Worm (Caenorhabditis elegans) whole organism, mixed stage, embryonic: ENCODE results near the gene Y51H7BR.8.

Source experiments
- bed-3 ChIP-seq: fragments of 200-800 bp; sonication (Bioruptor generic); optimal IDR thresholded peaks from 3 replicates; lab custom pipeline; 2018; ENCODE audit warnings: mild to moderate bottlenecking, missing genetic modification characterization, moderate library complexity, missing compliant biosample characterization
- elt-1 ChIP-seq: sonication (generic microtip); optimal IDR thresholded peaks from 2 replicates; lab custom pipeline; 2017; ENCODE audit warnings: missing genetic modification characterization, mild to moderate bottlenecking, missing compliant biosample characterization, antibody characterized with exemption, moderate library complexity, borderline replicate concordance; ENCODE audit not compliant: insufficient read depth
- hlh-1 ChIP-seq: fragments of 150-350 bp; optimal IDR thresholded peaks from 2 replicates; lab custom pipeline; 2014; ENCODE audit warnings: missing biosample characterization, missing genetic modification reagents, missing genetic modification characterization
- nhr-12 ChIP-seq: fragments of 150-350 bp; optimal IDR thresholded peaks from 2 replicates; lab custom pipeline; 2014; ENCODE audit warnings: missing biosample characterization, missing genetic modification characterization
- nhr-2 ChIP-seq: fragments of 150-350 bp; optimal IDR thresholded peaks from 2 replicates; lab custom pipeline; 2014; ENCODE audit warnings: missing biosample characterization, missing genetic modification characterization
- nhr-28 ChIP-seq: fragments of 150-350 bp; optimal IDR thresholded peaks from 2 replicates; lab custom pipeline; 2014; ENCODE audit warnings: missing biosample characterization, missing genetic modification characterization
- nhr-76 ChIP-seq: sonication (generic microtip); optimal IDR thresholded peaks from 2 replicates; lab custom pipeline; 2017; ENCODE audit warnings: missing biosample characterization, missing genetic modification characterization
- pha-4 ChIP-seq: fragments of 150-350 bp; optimal IDR thresholded peaks from 2 replicates; lab custom pipeline; 2018; ENCODE audit warnings: missing biosample characterization, missing genetic modification reagents, missing genetic modification characterization
- snpc-4 ChIP-seq: fragments of 150-350 bp; optimal IDR thresholded peaks from 2 replicates; lab custom pipeline; 2014; ENCODE audit warnings: missing biosample characterization, missing genetic modification characterization
- sptf-1 ChIP-seq: sonication (generic microtip); optimal IDR thresholded peaks from 2 replicates; lab custom pipeline; 2017; ENCODE audit warnings: mild to moderate bottlenecking, missing genetic modification characterization, moderate library complexity, missing compliant biosample characterization
- unc-39 ChIP-seq: fragments of 150-350 bp; optimal IDR thresholded peaks from 2 replicates; lab custom pipeline; 2014; ENCODE audit warnings: missing biosample characterization, missing genetic modification characterization
- unc-62 ChIP-seq: fragments of 150-350 bp; optimal IDR thresholded peaks from 2 replicates; lab custom pipeline; 2014; ENCODE audit warnings: missing biosample characterization, missing genetic modification reagents, missing genetic modification characterization
- ztf-11 ChIP-seq: fragments of 150-350 bp; optimal IDR thresholded peaks from 2 replicates; lab custom pipeline; 2014; ENCODE audit warnings: missing biosample characterization, missing genetic modification characterization

DNA sequence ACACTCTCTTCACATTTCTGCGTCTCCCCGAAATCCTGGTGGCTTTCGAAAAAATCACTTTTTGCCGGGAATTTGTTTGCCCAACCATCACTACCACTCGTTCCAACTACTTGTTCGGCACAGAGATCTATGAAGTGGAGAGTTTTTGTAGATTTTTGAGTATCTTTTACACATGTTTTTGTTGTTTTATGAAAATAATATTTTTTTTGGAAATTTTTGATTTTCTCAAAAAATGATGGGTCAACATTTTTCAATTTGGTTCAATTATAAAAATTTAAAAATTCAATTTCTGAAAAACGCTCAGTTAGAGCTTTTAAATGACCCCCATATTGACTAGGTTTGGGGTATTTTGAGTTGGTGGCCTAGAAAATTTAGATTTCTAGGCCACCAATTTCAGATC is 6.5 kb downstream of the Y51H7BR.8 start, which contains the start of gene Y51H7BR.7:
- TF ChIP-seq nhr-2 (tag; lab: Kevin White, UChicago) (no peak), unc-39 (no peak), snpc-4 (tag; lab: Kevin White, UChicago) (no peak), bed-3 (GFP tag; lab: Kevin White, UChicago) (no peak), nhr-76 (tag; lab: Kevin White, UChicago) (no peak), hlh-1 (tag; lab: Kevin White, UChicago) (no peak), nhr-28 (tag; lab: Kevin White, UChicago) (no peak), pha-4 (tag; lab: Kevin White, UChicago) (no peak), ztf-11 (tag; lab: Kevin White, UChicago) (no peak), unc-62 (no peak), elt-1 (tag; lab: Kevin White, UChicago) (no peak), nhr-12 (tag; lab: Kevin White, UChicago) (no peak), sptf-1 (tag; lab: Kevin White, UChicago) (no peak)
